Fruit fly (Drosophila melanogaster) whole organism, pupa: ENCODE measurements around the gene Sp1.

Experiments
- CG9948 ChIP-seq: fragments of 200-800 bp; sonication (Bioruptor generic); optimal IDR thresholded peaks from 2 replicates; lab custom pipeline; 2018; ENCODE audit warnings: missing biosample characterization, mild to moderate bottlenecking, missing genetic modification characterization, moderate library complexity
- EcR ChIP-seq: fragments of 200-800 bp; sonication (Bioruptor generic); optimal IDR thresholded peaks from 3 replicates; lab custom pipeline; 2019; ENCODE audit warnings: missing biosample characterization, missing genetic modification characterization, mild to moderate bottlenecking, moderate library complexity, missing genetic modification reagents
- gl ChIP-seq: fragments of 200-800 bp; sonication (Bioruptor generic); optimal IDR thresholded peaks from 2 replicates; lab custom pipeline; 2018; ENCODE audit warnings: missing biosample characterization, mild to moderate bottlenecking, missing genetic modification characterization

dm6 chrX:9692297-9693013 lies 37.0 kb upstream of the Sp1 start:
- no peak for TF ChIP-seq gl (tag; lab: Kevin White, UChicago)
- no peak for TF ChIP-seq EcR (GFP tag; lab: Kevin White, UChicago)
- peak; percentile 11 for TF ChIP-seq CG9948 (tag; lab: Kevin White, UChicago)
